Worm (Caenorhabditis elegans) whole organism, L2 larva: Measurements from ENCODE around the gene Y77E11A.8.

ENCODE experiments used
- R02D3.7 ChIP-seq: fragments of 150-350 bp; optimal IDR thresholded peaks from 2 replicates; lab custom pipeline; 2014; ENCODE audit warnings: missing biosample characterization, missing genetic modification characterization
- lin-13 ChIP-seq: fragments of 150-350 bp; optimal IDR thresholded peaks from 2 replicates; lab custom pipeline; 2014; ENCODE audit warnings: missing biosample characterization, missing genetic modification reagents, missing genetic modification characterization
- snpc-4 ChIP-seq: fragments of 150-350 bp; optimal IDR thresholded peaks from 2 replicates; lab custom pipeline; 2014; ENCODE audit warnings: missing biosample characterization, missing genetic modification characterization

ce11 chrIV:1465462-1465861 is 40.6 kb upstream of the Y77E11A.8 start:
- TF ChIP-seq snpc-4 (tag; lab: Kevin White, UChicago): no peak
- no peak for TF ChIP-seq R02D3.7 (tag; lab: Kevin White, UChicago)
- no peak for TF ChIP-seq lin-13
